Fruit fly (Drosophila melanogaster): Measurements from ENCODE around the gene Os-C.

dm6 chr3R:8013121-8014009 is 34.6 kb downstream of the Os-C start, which contains the start of the genes CG10435 and Pbp95:
- TF ChIP-seq CTCF (optimal IDR thresholded peaks at IDR 0.05) (no peak), CG8478 (optimal IDR thresholded peaks at IDR 0.05) (no peak)
